Fruit fly (Drosophila melanogaster): ENCODE data around the gene CG8813.
A peak's percentile ranks its signal among the peaks of the same experiment; 100 is the strongest.

CG8813 gene

dm6 chr2L:2905051-2905446 is 35.6 kb downstream of the CG8813 start (continued):
- TF ChIP-seq pan (optimal IDR thresholded peaks at IDR 0.05) (no peak), pan (GFP tag; optimal IDR thresholded peaks at IDR 0.05 in 1 of 2, IDR thresholded peaks at IDR 0.05 in 1 of 2) (peak in 1 of 2 experiments; percentile 67), aop (GFP tag; IDR thresholded peaks at IDR 0.05) (no peak), CG13296 (GFP tag; optimal IDR thresholded peaks at IDR 0.05) (no peak), pfk (GFP tag; optimal IDR thresholded peaks at IDR 0.05) (no peak), ro (GFP tag; IDR thresholded peaks at IDR 0.05) (no peak), CG6854 (GFP tag; optimal IDR thresholded peaks at IDR 0.05) (no peak), CG15601 (tag; optimal IDR thresholded peaks at IDR 0.05) (no peak), onecut (GFP tag; IDR thresholded peaks at IDR 0.05) (no peak), Hr78 (GFP tag; optimal IDR thresholded peaks at IDR 0.05) (no peak), dm (GFP tag; optimal IDR thresholded peaks at IDR 0.05) (no peak), lab (GFP tag; optimal IDR thresholded peaks at IDR 0.05) (peak; percentile 40), CG2129 (GFP tag; IDR thresholded peaks at IDR 0.05; ENCODE audit: partially characterized antibody) (no peak), Ada2b (GFP tag; IDR thresholded peaks at IDR 0.05) (no peak), Kr (GFP tag; optimal IDR thresholded peaks at IDR 0.05) (no peak), CG10267 (tag; optimal IDR thresholded peaks at IDR 0.05) (peak; percentile 51), D (optimal IDR thresholded peaks at IDR 0.05) (no peak), D (GFP tag; optimal IDR thresholded peaks at IDR 0.05) (peak; percentile 21), vfl (GFP tag; optimal IDR thresholded peaks at IDR 0.05) (no peak), wdn (GFP tag; IDR thresholded peaks at IDR 0.05) (no peak), HLHmδ (GFP tag; optimal IDR thresholded peaks at IDR 0.05) (no peak)

- TF ChIP-seq CG16813 (GFP tag; IDR thresholded peaks at IDR 0.05; ENCODE audit: partially characterized antibody) (no peak), cas (GFP tag; IDR thresholded peaks at IDR 0.05) (no peak), gsb (GFP tag; IDR thresholded peaks at IDR 0.05) (no peak), CG4730 (GFP tag; IDR thresholded peaks at IDR 0.05) (no peak), CkIIα-i1 (GFP tag; IDR thresholded peaks at IDR 0.05) (no peak), Usf (GFP tag; optimal IDR thresholded peaks at IDR 0.05) (no peak), Sox102F (GFP tag; optimal IDR thresholded peaks at IDR 0.05) (no peak), CG7839 (tag; optimal IDR thresholded peaks at IDR 0.05) (no peak), CG1024 (GFP tag; IDR thresholded peaks at IDR 0.05) (0 out of 2 replicates have a peak, but pooled peaks have one; percentile 9), NC2β (GFP tag; optimal IDR thresholded peaks at IDR 0.05) (no peak), nom (GFP tag; optimal IDR thresholded peaks at IDR 0.05) (no peak), Asciz (GFP tag; optimal IDR thresholded peaks at IDR 0.05) (peak; percentile 54), mam (GFP tag; optimal IDR thresholded peaks at IDR 0.05) (no peak), YL-1 (GFP tag; optimal IDR thresholded peaks at IDR 0.05) (no peak), jing (GFP tag; optimal IDR thresholded peaks at IDR 0.05) (no peak), ems (GFP tag; optimal IDR thresholded peaks at IDR 0.05) (no peak), CG10321 (GFP tag; IDR thresholded peaks at IDR 0.05) (no peak), rib (GFP tag; IDR thresholded peaks at IDR 0.05) (no peak), bab2 (GFP tag; optimal IDR thresholded peaks at IDR 0.05) (no peak), CG5180 (GFP tag; optimal IDR thresholded peaks at IDR 0.05) (no peak), Hey (tag; optimal IDR thresholded peaks at IDR 0.05) (no peak), sim (GFP tag; IDR thresholded peaks at IDR 0.05) (no peak), Doc3 (GFP tag; IDR thresholded peaks at IDR 0.05; ENCODE audit: partially characterized antibody) (no peak), CG11247 (GFP tag; IDR thresholded peaks at IDR 0.05) (no peak), CG8359 (GFP tag; optimal IDR thresholded peaks at IDR 0.05; ENCODE audit: borderline replicate concordance) (no peak), CG7556 (GFP tag; optimal IDR thresholded peaks at IDR 0.05) (no peak), Stat92E (GFP tag; optimal IDR thresholded peaks at IDR 0.05) (no peak), Aef1 (GFP tag; IDR thresholded peaks at IDR 0.05) (no peak), Rx (GFP tag; IDR thresholded peaks at IDR 0.05) (no peak), CG9817 (tag; optimal IDR thresholded peaks at IDR 0.05) (no peak), Nf-YC (tag; optimal IDR thresholded peaks at IDR 0.05) (no peak)
Measured at dm6 chr2L:2906122-2906521, 36.7 kb downstream of the CG8813 start.
